Fruit fly (Drosophila melanogaster) whole organism, wandering third instar larva: ENCODE data around the gene PH4alphaSG2.

Experiments
- CG9705 ChIP-seq: fragments of 200-800 bp; sonication (Bioruptor generic); optimal IDR thresholded peaks from 2 replicates; lab custom pipeline; 2018; ENCODE audit warnings: missing biosample characterization, mild to moderate bottlenecking, missing genetic modification characterization
- CrebA ChIP-seq: fragments of 200-800 bp; sonication (Bioruptor generic); optimal IDR thresholded peaks from 2 replicates; lab custom pipeline; 2016; ENCODE audit warnings: missing biosample characterization, mild to moderate bottlenecking, missing genetic modification characterization, borderline replicate concordance
- Dfd ChIP-seq: fragments of >200 bp; optimal IDR thresholded peaks from 2 replicates; lab custom pipeline; 2017; ENCODE audit warnings: missing biosample characterization, missing genetic modification characterization
- dsf ChIP-seq: sonication (Bioruptor generic); optimal IDR thresholded peaks from 2 replicates; lab custom pipeline; 2016; ENCODE audit warnings: missing biosample characterization, missing genetic modification characterization, borderline replicate concordance

- no peak for TF ChIP-seq Dfd (GFP tag; lab: Kevin White, UChicago)
- TF ChIP-seq CrebA (GFP tag; lab: Kevin White, UChicago) = no peak
- no peak for TF ChIP-seq dsf
- TF ChIP-seq CG9705 = no peak
Observed at dm6 chr3R:30472331-30472730, 17.5 kb upstream of the PH4alphaSG2 start.
